Fruit fly (Drosophila melanogaster) whole organism, embryonic: ENCODE data around the gene CG12948.

Experiments
- Abd-B ChIP-seq: fragments of 200-800 bp; sonication (Bioruptor generic); optimal IDR thresholded peaks from 2 replicates; lab custom pipeline; 2018; ENCODE audit warnings: missing biosample characterization, mild to moderate bottlenecking, missing genetic modification characterization, moderate library complexity
- CG10147 ChIP-seq: fragments of 200-800 bp; sonication (Bioruptor generic); optimal IDR thresholded peaks from 2 replicates; lab custom pipeline; 2019; ENCODE audit warnings: missing biosample characterization, mild to moderate bottlenecking, missing genetic modification characterization, moderate library complexity
- CG10274 ChIP-seq: fragments of 200-800 bp; sonication (Bioruptor generic); optimal IDR thresholded peaks from 3 replicates; lab custom pipeline; 2017; ENCODE audit warnings: missing biosample characterization, mild to moderate bottlenecking, missing genetic modification characterization
- CG10979 ChIP-seq: fragments of 200-800 bp; sonication (Bioruptor generic); optimal IDR thresholded peaks from 2 replicates; lab custom pipeline; 2018; ENCODE audit warnings: missing biosample characterization, mild to moderate bottlenecking, missing genetic modification characterization, moderate library complexity
- CG11093 ChIP-seq: fragments of 200-800 bp; sonication (Bioruptor generic); IDR thresholded peaks from 3 replicates; pipeline ENCODE4 v1.3.6; 2022; ENCODE audit warnings: missing biosample characterization, missing genetic modification characterization
- CG11696 ChIP-seq: fragments of 200-800 bp; sonication (Bioruptor generic); IDR thresholded peaks from 2 replicates; pipeline ENCODE4 v1.3.6; 2022; ENCODE audit warnings: missing biosample characterization, missing genetic modification characterization
- CG12155 ChIP-seq: fragments of 200-800 bp; sonication (Bioruptor generic); optimal IDR thresholded peaks from 3 replicates; lab custom pipeline; 2016; ENCODE audit warnings: missing biosample characterization, missing genetic modification characterization
- CG12391 ChIP-seq: fragments of 200-800 bp; sonication (Bioruptor generic); optimal IDR thresholded peaks from 3 replicates; lab custom pipeline; 2018; ENCODE audit warnings: missing biosample characterization, mild to moderate bottlenecking, missing genetic modification characterization, moderate library complexity
- CG12942 ChIP-seq: fragments of 200-800 bp; sonication (Bioruptor generic); optimal IDR thresholded peaks from 3 replicates; lab custom pipeline; 2016; ENCODE audit warnings: missing biosample characterization, missing genetic modification characterization
- CG13123 ChIP-seq: fragments of 200-800 bp; sonication (Bioruptor generic); optimal IDR thresholded peaks from 2 replicates; lab custom pipeline; 2016; ENCODE audit warnings: missing biosample characterization, missing genetic modification characterization
- CG13296 ChIP-seq: fragments of 200-800 bp; sonication (Bioruptor generic); optimal IDR thresholded peaks from 3 replicates; lab custom pipeline; 2018; ENCODE audit warnings: missing biosample characterization, mild to moderate bottlenecking, missing genetic modification characterization
- CG13424 ChIP-seq: fragments of 200-800 bp; sonication (Bioruptor generic); optimal IDR thresholded peaks from 2 replicates; lab custom pipeline; 2019; ENCODE audit warnings: missing biosample characterization, mild to moderate bottlenecking, missing genetic modification characterization, moderate library complexity
- CG15479 ChIP-seq: fragments of 200-800 bp; sonication (Bioruptor generic); optimal IDR thresholded peaks from 3 replicates; lab custom pipeline; 2019; ENCODE audit warnings: missing biosample characterization, mild to moderate bottlenecking, missing genetic modification characterization, moderate library complexity
- CG16813 ChIP-seq: fragments of 200-800 bp; sonication (Bioruptor generic); IDR thresholded peaks from 3 replicates; pipeline ENCODE4 v1.3.6; 2022; ENCODE audit warnings: missing biosample characterization, missing genetic modification characterization; ENCODE audit not compliant: partially characterized antibody
- CG2120 ChIP-seq: fragments of 200-800 bp; sonication (Bioruptor generic); optimal IDR thresholded peaks from 3 replicates; lab custom pipeline; 2016; ENCODE audit warnings: missing biosample characterization, missing genetic modification characterization
- CG32767 ChIP-seq: fragments of 200-800 bp; sonication (Bioruptor generic); IDR thresholded peaks from 2 replicates; pipeline ENCODE4 v1.3.6; 2022; ENCODE audit warnings: missing biosample characterization, missing genetic modification characterization
- CG4404 ChIP-seq: fragments of 200-800 bp; sonication (Bioruptor generic); IDR thresholded peaks from 2 replicates; pipeline ENCODE4 v1.3.6; 2022; ENCODE audit warnings: missing biosample characterization, missing genetic modification characterization
- CG4617 ChIP-seq: fragments of 200-800 bp; sonication (Bioruptor generic); optimal IDR thresholded peaks from 3 replicates; lab custom pipeline; 2016; ENCODE audit warnings: missing biosample characterization, missing genetic modification characterization, borderline replicate concordance
- CG5953 ChIP-seq: fragments of 200-800 bp; sonication (Bioruptor generic); IDR thresholded peaks from 2 replicates; pipeline ENCODE4 v1.3.6; 2022; ENCODE audit warnings: missing biosample characterization, missing genetic modification characterization
- CG6689 ChIP-seq: fragments of 200-800 bp; sonication (Bioruptor generic); IDR thresholded peaks from 2 replicates; pipeline ENCODE4 v1.3.6; 2022; ENCODE audit warnings: missing biosample characterization, missing genetic modification characterization
- CG7987 ChIP-seq: fragments of 200-800 bp; sonication (Bioruptor generic); optimal IDR thresholded peaks from 2 replicates; lab custom pipeline; 2018; ENCODE audit warnings: missing biosample characterization, mild to moderate bottlenecking, missing genetic modification characterization, moderate library complexity
- CG8478 ChIP-seq: fragments of >200 bp; optimal IDR thresholded peaks from 2 replicates; lab custom pipeline; 2018
- CoRest ChIP-seq: fragments of 200-800 bp; sonication (Bioruptor generic); optimal IDR thresholded peaks from 3 replicates; lab custom pipeline; 2018; ENCODE audit warnings: missing biosample characterization, mild to moderate bottlenecking, missing genetic modification characterization, moderate library complexity
- Dbx ChIP-seq: fragments of 200-800 bp; sonication (Bioruptor generic); IDR thresholded peaks from 3 replicates; pipeline ENCODE4 v1.3.6; 2022; ENCODE audit warnings: missing biosample characterization, missing genetic modification characterization
- Ets65A ChIP-seq: fragments of 200-800 bp; sonication (Bioruptor generic); peaks from one replicate; lab custom pipeline; 2016; ENCODE audit warnings: missing biosample characterization, missing genetic modification characterization
- Fer3 ChIP-seq: fragments of 200-800 bp; sonication (Bioruptor generic); optimal IDR thresholded peaks from 2 replicates; lab custom pipeline; 2018; ENCODE audit warnings: missing biosample characterization, mild to moderate bottlenecking, missing genetic modification characterization, moderate library complexity
- Gug ChIP-seq: fragments of 200-800 bp; sonication (Bioruptor generic); IDR thresholded peaks from 4 replicates; pipeline ENCODE4 v1.3.6; 2022; ENCODE audit warnings: missing biosample characterization, missing genetic modification characterization
- HLHmδ ChIP-seq: fragments of 200-800 bp; sonication (Bioruptor generic); optimal IDR thresholded peaks from 2 replicates; lab custom pipeline; 2018; ENCODE audit warnings: missing biosample characterization, mild to moderate bottlenecking, missing genetic modification characterization, moderate library complexity
- Lpt ChIP-seq: fragments of >200 bp; optimal IDR thresholded peaks from 2 replicates; lab custom pipeline; 2018; ENCODE audit warnings: missing biosample characterization, missing genetic modification characterization
- Oli ChIP-seq: fragments of 200-800 bp; sonication (Bioruptor generic); optimal IDR thresholded peaks from 2 replicates; lab custom pipeline; 2018; ENCODE audit warnings: missing biosample characterization, mild to moderate bottlenecking, missing genetic modification characterization, moderate library complexity
- Ravus ChIP-seq: fragments of 200-800 bp; sonication (Bioruptor generic); IDR thresholded peaks from 2 replicates; pipeline ENCODE4 v1.3.6; 2022; ENCODE audit warnings: missing biosample characterization, missing genetic modification characterization
- Sox102F ChIP-seq: fragments of 200-800 bp; sonication (Bioruptor generic); optimal IDR thresholded peaks from 2 replicates; lab custom pipeline; 2018; ENCODE audit warnings: missing biosample characterization, mild to moderate bottlenecking, missing genetic modification characterization, moderate library complexity
- Ssrp ChIP-seq: fragments of 200-800 bp; sonication (Bioruptor generic); optimal IDR thresholded peaks from 2 replicates; lab custom pipeline; 2018; ENCODE audit warnings: missing biosample characterization, mild to moderate bottlenecking, missing genetic modification characterization, moderate library complexity
- Usf ChIP-seq: fragments of 200-800 bp; sonication (Bioruptor generic); optimal IDR thresholded peaks from 2 replicates; lab custom pipeline; 2017; ENCODE audit warnings: missing genotype, missing biosample characterization, missing genetic modification characterization
- az2 ChIP-seq: fragments of 200-800 bp; sonication (Bioruptor generic); optimal IDR thresholded peaks from 3 replicates; lab custom pipeline; 2016; ENCODE audit warnings: missing biosample characterization, missing genetic modification characterization
- bigmax ChIP-seq: fragments of 200-800 bp; sonication (Bioruptor generic); optimal IDR thresholded peaks from 2 replicates; lab custom pipeline; 2018; ENCODE audit warnings: missing biosample characterization, mild to moderate bottlenecking, missing genetic modification characterization
- bowl ChIP-seq: fragments of 200-800 bp; sonication (Bioruptor generic); IDR thresholded peaks from 2 replicates; pipeline ENCODE4 v1.3.6; 2022; ENCODE audit warnings: missing biosample characterization, missing genetic modification characterization
- chinmo ChIP-seq: fragments of 200-800 bp; sonication (Bioruptor generic); IDR thresholded peaks from 4 replicates; pipeline ENCODE4 v1.3.6; 2022; ENCODE audit warnings: missing biosample characterization, missing genetic modification characterization; ENCODE audit not compliant: partially characterized antibody
- dpn ChIP-seq, 2 experiments: fragments of 200-800 bp; sonication (Bioruptor generic); optimal IDR thresholded peaks; 3 replicates each; lab custom pipeline; 2016; ENCODE audit warnings: missing biosample characterization in 2 of 2, missing genetic modification characterization in 2 of 2
- ewg ChIP-seq: fragments of 200-800 bp; sonication (Bioruptor generic); optimal IDR thresholded peaks from 3 replicates; lab custom pipeline; 2017; ENCODE audit warnings: mild to moderate bottlenecking, missing biosample characterization, missing genetic modification reagents, missing genetic modification characterization
- gem ChIP-seq: fragments of 200-800 bp; sonication (Bioruptor generic); optimal IDR thresholded peaks from 2 replicates; lab custom pipeline; 2019; ENCODE audit warnings: missing biosample characterization, mild to moderate bottlenecking, missing genetic modification characterization, moderate library complexity
- grau ChIP-seq: fragments of 200-800 bp; optimal IDR thresholded peaks from 3 replicates; lab custom pipeline; 2019; ENCODE audit warnings: missing biosample characterization, mild to moderate bottlenecking, missing genetic modification characterization, moderate library complexity
- jigr1 ChIP-seq: fragments of 200-800 bp; sonication (Bioruptor generic); IDR thresholded peaks from 3 replicates; pipeline ENCODE4 v1.3.6; 2022; ENCODE audit warnings: missing biosample characterization, missing genetic modification characterization
- mld ChIP-seq: fragments of 200-800 bp; sonication (Bioruptor generic); IDR thresholded peaks from 3 replicates; pipeline ENCODE4 v1.3.6; 2022; ENCODE audit warnings: missing biosample characterization, missing genetic modification characterization; ENCODE audit not compliant: partially characterized antibody
- rib ChIP-seq: fragments of 200-800 bp; sonication (Bioruptor generic); IDR thresholded peaks from 2 replicates; pipeline ENCODE4 v1.3.6; 2022; ENCODE audit warnings: missing biosample characterization, missing genetic modification characterization
- sna ChIP-seq: fragments of 200-800 bp; sonication (Bioruptor generic); IDR thresholded peaks from 2 replicates; pipeline ENCODE4 v1.3.6; 2022; ENCODE audit warnings: missing biosample characterization, missing genetic modification characterization; ENCODE audit not compliant: partially characterized antibody
- sob ChIP-seq: fragments of 200-800 bp; sonication (Bioruptor generic); IDR thresholded peaks from 2 replicates; pipeline ENCODE4 v1.3.6; 2022; ENCODE audit warnings: missing biosample characterization, missing genetic modification characterization
- toy ChIP-seq: fragments of 200-800 bp; sonication (Bioruptor generic); IDR thresholded peaks from 2 replicates; pipeline ENCODE4 v1.3.6; 2022; ENCODE audit warnings: missing biosample characterization, missing genetic modification characterization
- ttk ChIP-seq: fragments of 200-800 bp; sonication (Bioruptor generic); IDR thresholded peaks from 2 replicates; pipeline ENCODE4 v2.1.2; 2022; ENCODE audit warnings: missing biosample characterization, missing genetic modification characterization
- vfl ChIP-seq: fragments of 200-800 bp; sonication (Bioruptor generic); optimal IDR thresholded peaks from 2 replicates; lab custom pipeline; 2016; ENCODE audit warnings: missing biosample characterization, missing genetic modification characterization

CG12948 gene

dm6 chr3R:9702567-9702966 is 45.0 kb downstream of the CG12948 start (continued):
- peak; percentile 82 for TF ChIP-seq CG10147 (GFP tag; lab: Kevin White, UChicago)
- TF ChIP-seq CG32767 (GFP tag; lab: Robert Waterston, UW), result no peak
- TF ChIP-seq chinmo (GFP tag; lab: Robert Waterston, UW), result no peak
- no peak for TF ChIP-seq CG5953 (GFP tag; lab: Robert Waterston, UW)
- no peak for TF ChIP-seq jigr1 (GFP tag; lab: Robert Waterston, UW)
- peak; percentile 81 for TF ChIP-seq vfl
- TF ChIP-seq, all 482 proteins: peak for 293

DNA sequence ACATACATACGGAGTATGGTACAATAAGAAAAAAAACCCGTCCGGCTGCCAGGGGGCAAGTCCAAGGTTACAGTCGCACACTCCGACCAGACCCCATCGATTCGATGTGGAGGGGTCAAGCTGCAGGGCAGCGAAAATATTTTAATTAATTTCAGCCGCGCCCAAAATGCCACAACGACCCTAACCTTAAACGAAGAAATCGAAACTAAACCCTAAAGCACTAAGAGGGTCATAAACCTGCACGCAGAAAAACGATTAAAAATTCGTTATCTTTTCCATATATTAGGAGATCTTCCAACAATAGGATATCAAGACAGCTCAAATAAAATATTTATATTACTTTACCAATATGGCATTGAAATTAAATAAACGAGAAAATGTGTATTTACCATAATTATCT is 45.6 kb downstream of the CG12948 start:
- peak; percentile 62 for TF ChIP-seq Sox102F (GFP tag; lab: Kevin White, UChicago)
- peak; percentile 36 for TF ChIP-seq Abd-B (GFP tag; lab: Kevin White, UChicago)
- peak; percentile 8 for TF ChIP-seq Oli
- TF ChIP-seq bowl (GFP tag; lab: Robert Waterston, UW), result no peak
- no peak for TF ChIP-seq CG6689
- no peak for TF ChIP-seq ewg (GFP tag; lab: Kevin White, UChicago)
- no peak for TF ChIP-seq Gug (GFP tag; lab: Robert Waterston, UW)
- peak; percentile 58 for TF ChIP-seq gem (tag; lab: Kevin White, UChicago)
- TF ChIP-seq CG7987 (GFP tag; lab: Kevin White, UChicago), result no peak
- TF ChIP-seq az2 (GFP tag; lab: Kevin White, UChicago), result peak; percentile 25
- no peak for TF ChIP-seq CG16813 (GFP tag; lab: Robert Waterston, UW)
- peak; percentile 33 for TF ChIP-seq CG2120 (GFP tag; lab: Kevin White, UChicago)
- no peak for TF ChIP-seq sna (GFP tag; lab: Robert Waterston, UW)
- TF ChIP-seq CG4404 (GFP tag; lab: Robert Waterston, UW), result no peak
- no peak for TF ChIP-seq CG13123
- TF ChIP-seq grau, result peak; percentile 36
- TF ChIP-seq CG13296 (GFP tag; lab: Kevin White, UChicago), result no peak
- no peak for TF ChIP-seq sob (GFP tag; lab: Robert Waterston, UW)
- TF ChIP-seq Dbx (GFP tag; lab: Robert Waterston, UW), result no peak
- TF ChIP-seq Fer3 (tag; lab: Kevin White, UChicago), result peak; percentile 20
- TF ChIP-seq CG12391, result peak; percentile 21
- no peak for TF ChIP-seq CG8478 (lab: Kevin White, UChicago)
- peak; percentile 11 for TF ChIP-seq Ets65A
- TF ChIP-seq CoRest (tag; lab: Kevin White, UChicago), result peak; percentile 23
- no peak for TF ChIP-seq HLHmδ
- peak in 1 of 2 experiments; percentile 9 for TF ChIP-seq dpn (GFP tag; optimal IDR thresholded peaks at IDR 0.05; lab: Kevin White, UChicago)
- no peak for TF ChIP-seq CG11696 (GFP tag; lab: Robert Waterston, UW)
- TF ChIP-seq Ravus (GFP tag; lab: Robert Waterston, UW), result no peak
- peak; percentile 4 for TF ChIP-seq CG12155
- TF ChIP-seq bigmax (GFP tag; lab: Kevin White, UChicago), result peak; percentile 51
- no peak for TF ChIP-seq mld
- TF ChIP-seq CG13424, result peak; percentile 50
- no peak for TF ChIP-seq CG10274
- no peak for TF ChIP-seq CG15479 (GFP tag; lab: Kevin White, UChicago)
- no peak for TF ChIP-seq CG12942 (GFP tag; lab: Kevin White, UChicago)
- TF ChIP-seq CG11093, result no peak
- no peak for TF ChIP-seq Usf (GFP tag; lab: Kevin White, UChicago)
- TF ChIP-seq ttk (GFP tag; lab: Robert Waterston, UW), result no peak
- TF ChIP-seq Ssrp (tag; lab: Kevin White, UChicago), result peak; percentile 24
- no peak for TF ChIP-seq CG10979 (tag; lab: Kevin White, UChicago)
- TF ChIP-seq CG4617 (GFP tag; lab: Kevin White, UChicago), result no peak
- no peak for TF ChIP-seq toy (GFP tag; lab: Robert Waterston, UW)
- no peak for TF ChIP-seq rib (GFP tag; lab: Robert Waterston, UW)
- no peak for TF ChIP-seq Lpt
